Worm (Caenorhabditis elegans) whole organism, early embryonic: Measurements from ENCODE around the gene cyp-31A3.
A peak's percentile ranks its signal among the peaks of the same experiment; 100 is the strongest.

Source experiments
- B0310.2 ChIP-seq: sonication (generic microtip); optimal IDR thresholded peaks from 2 replicates; lab custom pipeline; 2016; ENCODE audit warnings: mild to moderate bottlenecking, missing genetic modification characterization, missing compliant biosample characterization
- F13C5.2 ChIP-seq: sonication (generic microtip); optimal IDR thresholded peaks from 2 replicates; lab custom pipeline; 2017; ENCODE audit warnings: mild to moderate bottlenecking, missing genetic modification characterization, inconsistent platforms, missing compliant biosample characterization
- aly-1 ChIP-seq: sonication (generic microtip); optimal IDR thresholded peaks from 2 replicates; lab custom pipeline; 2016; ENCODE audit warnings: missing genetic modification characterization, missing compliant biosample characterization
- ama-1 ChIP-seq: fragments of 150-350 bp; optimal IDR thresholded peaks from 2 replicates; lab custom pipeline; 2014
- ceh-13 ChIP-seq: fragments of 200-800 bp; sonication (Bioruptor generic); optimal IDR thresholded peaks from 2 replicates; lab custom pipeline; 2018; ENCODE audit warnings: mild to moderate bottlenecking, missing genetic modification characterization, missing compliant biosample characterization
- ceh-36 ChIP-seq: sonication (generic microtip); optimal IDR thresholded peaks from 2 replicates; lab custom pipeline; 2016; ENCODE audit warnings: missing genetic modification characterization, inconsistent platforms, missing compliant biosample characterization
- ets-7 ChIP-seq: sonication (generic microtip); optimal IDR thresholded peaks from 2 replicates; lab custom pipeline; 2016; ENCODE audit warnings: missing genotype, missing genetic modification characterization, missing compliant biosample characterization
- flt-1 ChIP-seq: fragments of 200-800 bp; sonication (Bioruptor generic); IDR thresholded peaks from 2 replicates; pipeline ENCODE4 v1.3.6; 2022; ENCODE audit warnings: missing genetic modification characterization, missing compliant biosample characterization
- hmbx-1 ChIP-seq: sonication (generic microtip); optimal IDR thresholded peaks from 2 replicates; lab custom pipeline; 2016; ENCODE audit warnings: mild to moderate bottlenecking, missing genetic modification characterization, missing compliant biosample characterization
- hmg-4 ChIP-seq: fragments of 200-800 bp; sonication (Bioruptor generic); optimal IDR thresholded peaks from 2 replicates; lab custom pipeline; 2018; ENCODE audit warnings: mild to moderate bottlenecking, missing genetic modification characterization, missing compliant biosample characterization
- hnd-1 ChIP-seq: sonication (generic microtip); optimal IDR thresholded peaks from 2 replicates; lab custom pipeline; 2016; ENCODE audit warnings: missing genetic modification characterization, missing compliant biosample characterization
- pes-1 ChIP-seq: fragments of 200-800 bp; sonication (Bioruptor generic); IDR thresholded peaks from 2 replicates; pipeline ENCODE4 v1.3.6; 2022; ENCODE audit warnings: missing genetic modification reagents, missing genetic modification characterization, missing compliant biosample characterization
- scrt-1 ChIP-seq: fragments of 200-800 bp; sonication (Bioruptor generic); IDR thresholded peaks from 2 replicates; pipeline ENCODE4 v1.3.6; 2022; ENCODE audit warnings: missing genetic modification characterization, missing compliant biosample characterization
- sea-1 ChIP-seq: fragments of 200-800 bp; sonication (Bioruptor generic); conservative IDR thresholded peaks from 2 replicates; pipeline ENCODE4 v1.3.6; 2022; ENCODE audit warnings: missing genetic modification characterization, missing compliant biosample characterization
- tbx-11 ChIP-seq: fragments of 200-800 bp; sonication (Bioruptor generic); IDR thresholded peaks from 2 replicates; pipeline ENCODE4 v1.3.6; 2022; ENCODE audit warnings: missing genetic modification characterization, missing compliant biosample characterization
- tbx-37 ChIP-seq: fragments of 200-800 bp; sonication (Bioruptor generic); conservative IDR thresholded peaks from 2 replicates; pipeline ENCODE4 v1.3.6; 2022; ENCODE audit warnings: missing genetic modification reagents, missing genetic modification characterization, missing compliant biosample characterization
- tra-4 ChIP-seq: sonication (generic microtip); optimal IDR thresholded peaks from 2 replicates; lab custom pipeline; 2017; ENCODE audit warnings: missing genetic modification characterization, missing compliant biosample characterization

Gene cyp-31A3

ce11 chrIV:4742480-4742879 lies 18.4 kb upstream of the cyp-31A3 start:
- no peak for TF ChIP-seq B0310.2 (tag; lab: Kevin White, UChicago)
- no peak for TF ChIP-seq tbx-37 (GFP tag; lab: Robert Waterston, UW)
- no peak for TF ChIP-seq scrt-1 (GFP tag; lab: Robert Waterston, UW)
- TF ChIP-seq F13C5.2 (tag; lab: Kevin White, UChicago): no peak
- no peak for TF ChIP-seq tra-4 (tag; lab: Kevin White, UChicago)
- TF ChIP-seq sea-1 (GFP tag; lab: Robert Waterston, UW): no peak
- TF ChIP-seq hmg-4 (GFP tag; lab: Kevin White, UChicago): no peak
- TF ChIP-seq pes-1 (GFP tag; lab: Robert Waterston, UW): no peak
- TF ChIP-seq tbx-11 (GFP tag; lab: Robert Waterston, UW): no peak
- TF ChIP-seq ets-7 (tag; lab: Kevin White, UChicago): no peak
- TF ChIP-seq aly-1: no peak

- TF ChIP-seq flt-1 (GFP tag; lab: Robert Waterston, UW) (no peak), ceh-13 (no peak), ets-7 (tag; lab: Kevin White, UChicago) (no peak), sea-1 (GFP tag; lab: Robert Waterston, UW) (no peak), aly-1 (no peak), tbx-37 (GFP tag; lab: Robert Waterston, UW) (no peak), B0310.2 (tag; lab: Kevin White, UChicago) (no peak), ama-1 (lab: Kevin White, UChicago) (no peak), F13C5.2 (tag; lab: Kevin White, UChicago) (no peak), tra-4 (tag; lab: Kevin White, UChicago) (no peak), hmbx-1 (tag; lab: Kevin White, UChicago) (no peak), tbx-11 (GFP tag; lab: Robert Waterston, UW) (no peak), hmg-4 (GFP tag; lab: Kevin White, UChicago) (no peak), ceh-36 (tag; lab: Kevin White, UChicago) (no peak), scrt-1 (GFP tag; lab: Robert Waterston, UW) (no peak), hnd-1 (tag; lab: Kevin White, UChicago) (no peak), pes-1 (GFP tag; lab: Robert Waterston, UW) (no peak)
These were observed 16.7 kb upstream of the cyp-31A3 start, which contains the start of gene hoe-1 for ce11 chrIV:4744167-4744566. Gene hoe-1 (minus strand): TSS chrIV:4744267.

- TF ChIP-seq tbx-11 (GFP tag; lab: Robert Waterston, UW): no peak
- TF ChIP-seq F13C5.2 (tag; lab: Kevin White, UChicago): peak; percentile 34
- 0 out of 2 replicates have a peak, but pooled peaks have one; percentile 34 for TF ChIP-seq pes-1 (GFP tag; lab: Robert Waterston, UW)
These were observed 15.4 kb upstream of the cyp-31A3 start, which contains the start of gene timm-17B.1 for ce11 chrIV:4745422-4745821. Gene timm-17B.1 (minus strand): TSS chrIV:4745492.

ce11 chrIV:4747553-4747952 lies 13.3 kb upstream of the cyp-31A3 start, which contains the start of gene tctn-1:
Gene tctn-1 (minus strand): TSS chrIV:4747832.
- no peak for TF ChIP-seq hmbx-1 (tag; lab: Kevin White, UChicago)
- peak; percentile 14 for TF ChIP-seq ama-1 (lab: Kevin White, UChicago)

- TF ChIP-seq hmg-4 (GFP tag; lab: Kevin White, UChicago): peak; percentile 49
- TF ChIP-seq hmbx-1 (tag; lab: Kevin White, UChicago): no peak
- peak; percentile 3 for TF ChIP-seq ama-1 (lab: Kevin White, UChicago)
- no peak for TF ChIP-seq hnd-1 (tag; lab: Kevin White, UChicago)
- TF ChIP-seq flt-1 (GFP tag; lab: Robert Waterston, UW): 0 out of 2 replicates have a peak, but pooled peaks have one; percentile 4
- 0 out of 2 replicates have a peak, but pooled peaks have one; percentile 28 for TF ChIP-seq sea-1 (GFP tag; lab: Robert Waterston, UW)
- peak; percentile 64 for TF ChIP-seq scrt-1 (GFP tag; lab: Robert Waterston, UW)
- TF ChIP-seq ets-7 (tag; lab: Kevin White, UChicago): no peak
- TF ChIP-seq tbx-11 (GFP tag; lab: Robert Waterston, UW): 0 out of 2 replicates have a peak, but pooled peaks have one; percentile 31
- TF ChIP-seq F13C5.2 (tag; lab: Kevin White, UChicago): peak; percentile 38
- no peak for TF ChIP-seq aly-1
These were observed 12.3 kb upstream of the cyp-31A3 start, which contains the start of gene cyc-2.1 for ce11 chrIV:4748408-4749105. Gene cyc-2.1 (minus strand): TSS chrIV:4749012.

- TF ChIP-seq tra-4 (tag; lab: Kevin White, UChicago) (no peak), aly-1 (no peak), ceh-36 (tag; lab: Kevin White, UChicago) (no peak), hmbx-1 (tag; lab: Kevin White, UChicago) (no peak), hnd-1 (tag; lab: Kevin White, UChicago) (no peak), ama-1 (lab: Kevin White, UChicago) (no peak), B0310.2 (tag; lab: Kevin White, UChicago) (no peak), pes-1 (GFP tag; lab: Robert Waterston, UW) (no peak), tbx-37 (GFP tag; lab: Robert Waterston, UW) (no peak), ceh-13 (no peak), flt-1 (GFP tag; lab: Robert Waterston, UW) (no peak), scrt-1 (GFP tag; lab: Robert Waterston, UW) (no peak)
These were observed 11.7 kb upstream of the cyp-31A3 start for ce11 chrIV:4749155-4749554.

- TF ChIP-seq ets-7 (tag; lab: Kevin White, UChicago): peak; percentile 54
- TF ChIP-seq flt-1 (GFP tag; lab: Robert Waterston, UW): peak; percentile 84
- peak; percentile 87 for TF ChIP-seq sea-1 (GFP tag; lab: Robert Waterston, UW)
- TF ChIP-seq tbx-37 (GFP tag; lab: Robert Waterston, UW): peak; percentile 76
- peak; percentile 78 for TF ChIP-seq tbx-11 (GFP tag; lab: Robert Waterston, UW)
- peak; percentile 80 for TF ChIP-seq scrt-1 (GFP tag; lab: Robert Waterston, UW)
- TF ChIP-seq aly-1: no peak
- TF ChIP-seq ceh-36 (tag; lab: Kevin White, UChicago): peak; percentile 85
- peak; percentile 99 for TF ChIP-seq F13C5.2 (tag; lab: Kevin White, UChicago)
- peak; percentile 72 for TF ChIP-seq hnd-1 (tag; lab: Kevin White, UChicago)
- TF ChIP-seq B0310.2 (tag; lab: Kevin White, UChicago): peak; percentile 49
- peak; percentile 63 for TF ChIP-seq ceh-13
- TF ChIP-seq hmbx-1 (tag; lab: Kevin White, UChicago): peak; percentile 75
- peak; percentile 73 for TF ChIP-seq tra-4 (tag; lab: Kevin White, UChicago)
- peak; percentile 81 for TF ChIP-seq pes-1 (GFP tag; lab: Robert Waterston, UW)
- TF ChIP-seq hmg-4 (GFP tag; lab: Kevin White, UChicago): peak; percentile 81
- no peak for TF ChIP-seq ama-1 (lab: Kevin White, UChicago)
These were observed 11.0 kb upstream of the cyp-31A3 start, which contains the start of the genes rpl-20 and Y17G9B.5 for ce11 chrIV:4749728-4750278. Gene rpl-20 (minus strand): TSS chrIV:4749778. Gene Y17G9B.5 (plus strand): TSS chrIV:4750240.
